Worm (Caenorhabditis elegans) whole organism, L3 larva: ENCODE data around the gene syd-9.

Source experiments
- R02D3.7 ChIP-seq: fragments of 150-350 bp; optimal IDR thresholded peaks from 2 replicates; lab custom pipeline; 2014; ENCODE audit warnings: missing biosample characterization, missing genetic modification characterization
- aly-2 ChIP-seq: fragments of 150-350 bp; optimal IDR thresholded peaks from 2 replicates; lab custom pipeline; 2014; ENCODE audit warnings: missing biosample characterization, missing genetic modification characterization
- ama-1 ChIP-seq: fragments of 150-350 bp; optimal IDR thresholded peaks from 2 replicates; lab custom pipeline; 2018
- ceh-16 ChIP-seq: sonication (generic microtip); optimal IDR thresholded peaks from 2 replicates; lab custom pipeline; 2017; ENCODE audit warnings: missing biosample characterization, missing genetic modification characterization
- ceh-28 ChIP-seq: fragments of 150-350 bp; optimal IDR thresholded peaks from 2 replicates; lab custom pipeline; 2014; ENCODE audit warnings: missing biosample characterization, missing genetic modification reagents, missing genetic modification characterization
- ceh-82 ChIP-seq: fragments of 150-350 bp; optimal IDR thresholded peaks from 2 replicates; lab custom pipeline; 2014; ENCODE audit warnings: missing biosample characterization, missing genetic modification characterization
- daf-12 ChIP-seq: fragments of 150-350 bp; optimal IDR thresholded peaks from 2 replicates; lab custom pipeline; 2014; ENCODE audit warnings: missing biosample characterization, missing genetic modification reagents, missing genetic modification characterization
- egl-27 ChIP-seq: sonication (generic microtip); optimal IDR thresholded peaks from 4 replicates; lab custom pipeline; 2017; ENCODE audit warnings: missing biosample characterization, missing genetic modification reagents, missing genetic modification characterization
- egl-5 ChIP-seq: fragments of 150-350 bp; optimal IDR thresholded peaks from 2 replicates; lab custom pipeline; 2017; ENCODE audit warnings: missing biosample characterization, missing genetic modification reagents, missing genetic modification characterization, inconsistent platforms
- elt-1 ChIP-seq: fragments of 150-350 bp; optimal IDR thresholded peaks from 2 replicates; lab custom pipeline; 2014; ENCODE audit warnings: missing biosample characterization, missing genetic modification characterization
- elt-2 ChIP-seq: sonication (generic microtip); optimal IDR thresholded peaks from 2 replicates; lab custom pipeline; 2016; ENCODE audit warnings: missing genetic modification reagents, mild to moderate bottlenecking, missing genetic modification characterization, missing compliant biosample characterization
- eor-1 ChIP-seq, 2 experiments: fragments of 150-350 bp; optimal IDR thresholded peaks; 2 replicates each; lab custom pipeline; 2014 to 2018; ENCODE audit warnings: missing biosample characterization in 2 of 2, missing genetic modification characterization in 2 of 2
- fkh-10 ChIP-seq: sonication (generic microtip); optimal IDR thresholded peaks from 2 replicates; lab custom pipeline; 2017; ENCODE audit warnings: missing biosample characterization, missing genetic modification reagents, missing genetic modification characterization
- fkh-2 ChIP-seq: fragments of 150-350 bp; optimal IDR thresholded peaks from 2 replicates; lab custom pipeline; 2014; ENCODE audit warnings: missing biosample characterization, missing genetic modification reagents, missing genetic modification characterization
- fos-1 ChIP-seq: fragments of 150-350 bp; optimal IDR thresholded peaks from 2 replicates; lab custom pipeline; 2014; ENCODE audit warnings: missing biosample characterization, missing genetic modification characterization
- hmg-11 ChIP-seq: sonication (generic microtip); optimal IDR thresholded peaks from 2 replicates; lab custom pipeline; 2016; ENCODE audit warnings: missing genetic modification characterization, missing compliant biosample characterization
- jun-1 ChIP-seq: fragments of 150-350 bp; optimal IDR thresholded peaks from 2 replicates; lab custom pipeline; 2014; ENCODE audit warnings: missing biosample characterization, missing genetic modification reagents, missing genetic modification characterization
- lin-15B ChIP-seq: fragments of 150-350 bp; optimal IDR thresholded peaks from 2 replicates; lab custom pipeline; 2014; ENCODE audit warnings: missing biosample characterization, missing genetic modification characterization
- lin-39 ChIP-seq: fragments of 150-350 bp; optimal IDR thresholded peaks from 2 replicates; lab custom pipeline; 2018; ENCODE audit warnings: missing biosample characterization, missing genetic modification reagents, missing genetic modification characterization
- mdl-1 ChIP-seq: fragments of 150-350 bp; optimal IDR thresholded peaks from 2 replicates; lab custom pipeline; 2014; ENCODE audit warnings: missing biosample characterization, missing genetic modification characterization
- nfya-1 ChIP-seq: sonication (generic microtip); optimal IDR thresholded peaks from 2 replicates; lab custom pipeline; 2017; ENCODE audit warnings: missing genetic modification characterization, mild to moderate bottlenecking, missing compliant biosample characterization, antibody characterized with exemption, moderate library complexity; ENCODE audit not compliant: insufficient read depth
- nhr-11 ChIP-seq: fragments of 150-350 bp; optimal IDR thresholded peaks from 2 replicates; lab custom pipeline; 2014; ENCODE audit warnings: missing biosample characterization, missing genetic modification characterization
- nhr-23 ChIP-seq: fragments of 150-350 bp; optimal IDR thresholded peaks from 2 replicates; lab custom pipeline; 2014; ENCODE audit warnings: missing biosample characterization, missing genetic modification reagents, missing genetic modification characterization
- nhr-237 ChIP-seq: fragments of 150-350 bp; optimal IDR thresholded peaks from 2 replicates; lab custom pipeline; 2014; ENCODE audit warnings: missing biosample characterization, missing genetic modification characterization
- nhr-25 ChIP-seq: sonication (generic microtip); optimal IDR thresholded peaks from 2 replicates; lab custom pipeline; 2017; ENCODE audit warnings: missing biosample characterization, missing genetic modification characterization
- nhr-28 ChIP-seq: fragments of 150-350 bp; optimal IDR thresholded peaks from 2 replicates; lab custom pipeline; 2014; ENCODE audit warnings: missing biosample characterization, missing genetic modification characterization
- nhr-76 ChIP-seq: fragments of 150-350 bp; sonication (generic microtip); optimal IDR thresholded peaks from 5 replicates; lab custom pipeline; 2014; ENCODE audit warnings: missing biosample characterization, missing genetic modification characterization
- nhr-77 ChIP-seq: fragments of 150-350 bp; optimal IDR thresholded peaks from 2 replicates; lab custom pipeline; 2014; ENCODE audit warnings: missing biosample characterization, missing genetic modification characterization
- pha-4 ChIP-seq: fragments of 150-350 bp; optimal IDR thresholded peaks from 2 replicates; lab custom pipeline; 2014; ENCODE audit warnings: missing biosample characterization, missing genetic modification reagents, missing genetic modification characterization
- pqm-1 ChIP-seq: fragments of 150-350 bp; optimal IDR thresholded peaks from 2 replicates; lab custom pipeline; 2017; ENCODE audit warnings: missing biosample characterization, missing genetic modification characterization, inconsistent platforms
- sea-2 ChIP-seq: fragments of 150-350 bp; sonication (generic microtip); optimal IDR thresholded peaks from 4 replicates; lab custom pipeline; 2014; ENCODE audit warnings: missing biosample characterization, missing genetic modification reagents, missing genetic modification characterization
- snpc-4 ChIP-seq: fragments of 150-350 bp; optimal IDR thresholded peaks from 2 replicates; lab custom pipeline; 2014; ENCODE audit warnings: missing biosample characterization, missing genetic modification characterization
- tbx-2 ChIP-seq: sonication (generic microtip); optimal IDR thresholded peaks from 2 replicates; lab custom pipeline; 2016; ENCODE audit warnings: mild to moderate bottlenecking, missing genetic modification characterization, missing compliant biosample characterization
- unc-62 ChIP-seq: fragments of 150-350 bp; sonication (generic microtip); optimal IDR thresholded peaks from 4 replicates; lab custom pipeline; 2014; ENCODE audit warnings: missing biosample characterization, missing genetic modification reagents, missing genetic modification characterization
- zag-1 ChIP-seq: fragments of 150-350 bp; optimal IDR thresholded peaks from 2 replicates; lab custom pipeline; 2014; ENCODE audit warnings: missing biosample characterization, missing genetic modification characterization
- ztf-11 ChIP-seq: fragments of 150-350 bp; optimal IDR thresholded peaks from 2 replicates; lab custom pipeline; 2014; ENCODE audit warnings: missing biosample characterization, missing genetic modification characterization
- ztf-4 ChIP-seq: fragments of 150-350 bp; optimal IDR thresholded peaks from 2 replicates; lab custom pipeline; 2014; ENCODE audit warnings: missing biosample characterization, missing genetic modification characterization

syd-9 gene

ce11 chrX:7244756-7245155 is 26.9 kb downstream of the syd-9 start (continued):
- peak; percentile 56 for TF ChIP-seq jun-1 (tag; lab: Kevin White, UChicago)
- no peak for TF ChIP-seq unc-62 (GFP tag; lab: Kevin White, UChicago)
- TF ChIP-seq elt-1, result no peak
- TF ChIP-seq R02D3.7 (tag; lab: Kevin White, UChicago), result no peak
- no peak for TF ChIP-seq nhr-237
- no peak for TF ChIP-seq ceh-82 (tag; lab: Kevin White, UChicago)
- no peak for TF ChIP-seq daf-12 (tag; lab: Kevin White, UChicago)
- no peak for TF ChIP-seq aly-2 (tag; lab: Kevin White, UChicago)
- TF ChIP-seq hmg-11, result no peak
- peak; percentile 98 for TF ChIP-seq elt-2 (tag; lab: Kevin White, UChicago)
- TF ChIP-seq nfya-1 (tag; lab: Kevin White, UChicago), result no peak
- no peak for TF ChIP-seq ama-1

- no peak for TF ChIP-seq ceh-28 (tag; lab: Kevin White, UChicago)
- TF ChIP-seq ama-1, result no peak
- TF ChIP-seq fos-1 (tag; lab: Kevin White, UChicago), result no peak
- peak; percentile 49 for TF ChIP-seq nfya-1 (tag; lab: Kevin White, UChicago)
- peak; percentile 7 for TF ChIP-seq nhr-25 (tag; lab: Kevin White, UChicago)
- TF ChIP-seq nhr-23, result peak; percentile 23
- peak; percentile 40 for TF ChIP-seq pha-4
- peak; percentile 0 for TF ChIP-seq lin-15B (tag; lab: Kevin White, UChicago)
- peak; percentile 60 for TF ChIP-seq hmg-11
Measured at ce11 chrX:7254558-7254957, 36.7 kb downstream of the syd-9 start, which contains the start of gene F46H5.4. F46H5.4 (minus strand) TSS chrX:7254610.

- TF ChIP-seq nfya-1 (tag; lab: Kevin White, UChicago) (peak; percentile 26), fkh-2 (no peak), nhr-28 (no peak)
- TF ChIP-seq, all 47 proteins: peak for 1
Measured at ce11 chrX:7256891-7257290, 39.0 kb downstream of the syd-9 start, which contains the start of gene F46H5.5. F46H5.5 (minus strand) TSS chrX:7256991.

ce11 chrX:7260327-7261019 is 42.6 kb downstream of the syd-9 start, which contains the start of gene lact-1:
lact-1 (minus strand) TSS chrX:7260377.
- TF ChIP-seq pha-4, result peak; percentile 6
- no peak for TF ChIP-seq fos-1 (tag; lab: Kevin White, UChicago)
- TF ChIP-seq nfya-1 (tag; lab: Kevin White, UChicago), result no peak
- TF ChIP-seq ceh-28 (tag; lab: Kevin White, UChicago), result no peak
- no peak for TF ChIP-seq ztf-11 (tag; lab: Kevin White, UChicago)
- TF ChIP-seq elt-2 (tag; lab: Kevin White, UChicago), result peak; percentile 44
- TF ChIP-seq pqm-1 (tag; lab: Kevin White, UChicago), result peak; percentile 54
- TF ChIP-seq nhr-76, result no peak
- no peak for TF ChIP-seq egl-5 (tag; lab: Kevin White, UChicago)
- TF ChIP-seq R02D3.7 (tag; lab: Kevin White, UChicago), result no peak

ce11 chrX:7264591-7265306 is 46.9 kb downstream of the syd-9 start:
- TF ChIP-seq ceh-16 (tag; lab: Kevin White, UChicago) (no peak), nhr-11 (tag; lab: Kevin White, UChicago) (peak; percentile 56), unc-62 (GFP tag; lab: Kevin White, UChicago) (peak; percentile 4), zag-1 (tag; lab: Kevin White, UChicago) (no peak), pqm-1 (tag; lab: Kevin White, UChicago) (no peak), R02D3.7 (tag; lab: Kevin White, UChicago) (peak; percentile 4), nhr-237 (no peak), sea-2 (GFP tag; lab: Kevin White, UChicago) (no peak), ama-1 (peak; percentile 72), fkh-10 (GFP tag; lab: Kevin White, UChicago) (peak; percentile 48), eor-1 (tag; optimal IDR thresholded peaks at IDR 0.05; lab: Kevin White, UChicago) (no peak), snpc-4 (peak; percentile 86), nhr-23 (peak; percentile 90), nfya-1 (tag; lab: Kevin White, UChicago) (peak; percentile 94), aly-2 (tag; lab: Kevin White, UChicago) (no peak), nhr-77 (tag; lab: Kevin White, UChicago) (no peak), ceh-28 (tag; lab: Kevin White, UChicago) (peak; percentile 48), mdl-1 (tag; lab: Kevin White, UChicago) (no peak), nhr-25 (tag; lab: Kevin White, UChicago) (peak; percentile 96), egl-27 (peak; percentile 69), pha-4 (peak; percentile 93), ceh-82 (tag; lab: Kevin White, UChicago) (peak; percentile 54), hmg-11 (peak; percentile 98), tbx-2 (tag; lab: Kevin White, UChicago) (peak; percentile 83), ztf-11 (tag; lab: Kevin White, UChicago) (no peak), lin-39 (peak; percentile 95), nhr-28 (no peak), egl-5 (tag; lab: Kevin White, UChicago) (peak; percentile 94), fos-1 (tag; lab: Kevin White, UChicago) (peak; percentile 64), elt-1 (peak; percentile 26), ztf-4 (tag; lab: Kevin White, UChicago) (no peak), lin-15B (tag; lab: Kevin White, UChicago) (peak; percentile 74), elt-2 (tag; lab: Kevin White, UChicago) (peak; percentile 81)
